Fruit fly (Drosophila melanogaster) whole organism, embryonic: ENCODE data around the gene Alg9.
A peak's percentile ranks its signal among the peaks of the same experiment; 100 is the strongest.

Experiments
- Aef1 ChIP-seq: fragments of 200-800 bp; sonication (Bioruptor generic); IDR thresholded peaks from 3 replicates; pipeline ENCODE4 v1.3.6; 2022; ENCODE audit warnings: missing biosample characterization, missing genetic modification characterization
- B-H2 ChIP-seq: fragments of 200-800 bp; sonication (Bioruptor generic); optimal IDR thresholded peaks from 2 replicates; lab custom pipeline; 2018; ENCODE audit warnings: missing biosample characterization, mild to moderate bottlenecking, missing genetic modification characterization
- BEAF-32 ChIP-seq: fragments of 200-800 bp; sonication (Bioruptor generic); optimal IDR thresholded peaks from 3 replicates; lab custom pipeline; 2017; ENCODE audit warnings: missing biosample characterization, missing genetic modification characterization, mild to moderate bottlenecking, moderate library complexity, missing genetic modification reagents
- Bgb ChIP-seq: fragments of 200-800 bp; sonication (Bioruptor generic); IDR thresholded peaks from 2 replicates; pipeline ENCODE4 v1.3.6; 2022; ENCODE audit warnings: missing biosample characterization, missing genetic modification characterization; ENCODE audit not compliant: partially characterized antibody
- CG10267 ChIP-seq: fragments of 200-800 bp; sonication (Bioruptor generic); optimal IDR thresholded peaks from 2 replicates; lab custom pipeline; 2018; ENCODE audit warnings: missing biosample characterization, mild to moderate bottlenecking, missing genetic modification characterization, moderate library complexity
- CG12659 ChIP-seq: fragments of 200-800 bp; sonication (Bioruptor generic); optimal IDR thresholded peaks from 3 replicates; lab custom pipeline; 2017; ENCODE audit warnings: mild to moderate bottlenecking, missing biosample characterization, missing genetic modification reagents, missing genetic modification characterization
- CG14710 ChIP-seq: fragments of 200-800 bp; sonication (Bioruptor generic); optimal IDR thresholded peaks from 3 replicates; lab custom pipeline; 2019; ENCODE audit warnings: missing biosample characterization, mild to moderate bottlenecking, missing genetic modification characterization, moderate library complexity
- CG15601 ChIP-seq: fragments of 200-800 bp; sonication (Bioruptor generic); optimal IDR thresholded peaks from 3 replicates; lab custom pipeline; 2019; ENCODE audit warnings: missing biosample characterization, mild to moderate bottlenecking, missing genetic modification characterization, moderate library complexity
- CG1603 ChIP-seq: fragments of 200-800 bp; sonication (Bioruptor generic); optimal IDR thresholded peaks from 2 replicates; lab custom pipeline; 2019; ENCODE audit warnings: missing biosample characterization, mild to moderate bottlenecking, missing genetic modification characterization, moderate library complexity
- CG17829 ChIP-seq: fragments of 200-800 bp; optimal IDR thresholded peaks from 2 replicates; lab custom pipeline; 2019; ENCODE audit warnings: missing biosample characterization, mild to moderate bottlenecking, missing genetic modification characterization, moderate library complexity
- CG2116 ChIP-seq: fragments of 200-800 bp; sonication (Bioruptor generic); optimal IDR thresholded peaks from 3 replicates; lab custom pipeline; 2018; ENCODE audit warnings: missing biosample characterization, mild to moderate bottlenecking, missing genetic modification characterization
- CG2199 ChIP-seq: fragments of 200-800 bp; sonication (Bioruptor generic); IDR thresholded peaks from 3 replicates; pipeline ENCODE4 v1.3.6; 2022; ENCODE audit warnings: missing biosample characterization, missing genetic modification characterization
- CG2875 ChIP-seq: fragments of 200-800 bp; sonication (Bioruptor generic); optimal IDR thresholded peaks from 2 replicates; lab custom pipeline; 2017; ENCODE audit warnings: missing biosample characterization, mild to moderate bottlenecking, missing genetic modification characterization, missing genetic modification reagents
- CG33213 ChIP-seq: fragments of 200-800 bp; sonication (Bioruptor generic); optimal IDR thresholded peaks from 3 replicates; lab custom pipeline; 2016; ENCODE audit warnings: missing biosample characterization, missing genetic modification characterization
- CG3995 ChIP-seq: fragments of 200-800 bp; sonication (Bioruptor generic); optimal IDR thresholded peaks from 3 replicates; lab custom pipeline; 2016; ENCODE audit warnings: missing biosample characterization, missing genetic modification characterization
- CG4404 ChIP-seq: fragments of 200-800 bp; sonication (Bioruptor generic); IDR thresholded peaks from 2 replicates; pipeline ENCODE4 v1.3.6; 2022; ENCODE audit warnings: missing biosample characterization, missing genetic modification characterization
- CG7357 ChIP-seq: fragments of 200-800 bp; sonication (Bioruptor generic); IDR thresholded peaks from 3 replicates; pipeline ENCODE4 v1.3.6; 2022; ENCODE audit warnings: missing biosample characterization, missing genetic modification characterization
- CG8924 ChIP-seq: fragments of 200-800 bp; optimal IDR thresholded peaks from 3 replicates; lab custom pipeline; 2019; ENCODE audit warnings: missing biosample characterization, mild to moderate bottlenecking, missing genetic modification characterization, moderate library complexity
- CoRest ChIP-seq: fragments of 200-800 bp; sonication (Bioruptor generic); optimal IDR thresholded peaks from 3 replicates; lab custom pipeline; 2018; ENCODE audit warnings: missing biosample characterization, mild to moderate bottlenecking, missing genetic modification characterization, moderate library complexity
- D19B ChIP-seq: fragments of 200-800 bp; sonication (Bioruptor generic); optimal IDR thresholded peaks from 2 replicates; lab custom pipeline; 2017; ENCODE audit warnings: missing biosample characterization, mild to moderate bottlenecking, missing genetic modification characterization
- Dek ChIP-seq: fragments of 200-800 bp; sonication (Bioruptor generic); optimal IDR thresholded peaks from 3 replicates; lab custom pipeline; 2019; ENCODE audit warnings: missing biosample characterization, mild to moderate bottlenecking, missing genetic modification characterization, moderate library complexity
- Dfd ChIP-seq, 2 experiments: fragments of >200 bp; optimal IDR thresholded peaks; 2 replicates each; lab custom pipeline; 2017; ENCODE audit warnings: missing biosample characterization in 2 of 2, missing genetic modification characterization in 2 of 2
- Doc2 ChIP-seq: fragments of 200-800 bp; sonication (Bioruptor generic); IDR thresholded peaks from 2 replicates; pipeline ENCODE4 v1.3.6; 2022; ENCODE audit warnings: missing biosample characterization, missing genetic modification characterization
- Dp ChIP-seq: fragments of 200-800 bp; sonication (Bioruptor generic); optimal IDR thresholded peaks from 2 replicates; lab custom pipeline; 2018; ENCODE audit warnings: missing biosample characterization, mild to moderate bottlenecking, missing genetic modification characterization, moderate library complexity
- Dref ChIP-seq: fragments of 200-800 bp; sonication (Bioruptor generic); IDR thresholded peaks from 2 replicates; pipeline ENCODE4 v1.3.6; 2022; ENCODE audit warnings: missing biosample characterization, missing genetic modification characterization
- Fer1 ChIP-seq: fragments of 200-800 bp; sonication (Bioruptor generic); optimal IDR thresholded peaks from 2 replicates; lab custom pipeline; 2017; ENCODE audit warnings: missing biosample characterization, mild to moderate bottlenecking, missing genetic modification characterization
- HmgZ ChIP-seq: fragments of 200-800 bp; sonication (Bioruptor generic); optimal IDR thresholded peaks from 2 replicates; lab custom pipeline; 2018; ENCODE audit warnings: missing biosample characterization, mild to moderate bottlenecking, missing genetic modification characterization
- Hr51 ChIP-seq, 2 experiments: fragments of 200-800 bp; sonication (Bioruptor generic); optimal IDR thresholded peaks; 2 replicates in 1 of 2; 3 replicates in 1 of 2; lab custom pipeline; 2016 to 2018; ENCODE audit warnings: missing biosample characterization in 2 of 2, missing genetic modification characterization in 2 of 2, mild to moderate bottlenecking in 1 of 2, moderate library complexity in 1 of 2
- Opbp ChIP-seq: fragments of 200-800 bp; sonication (Bioruptor generic); IDR thresholded peaks from 3 replicates; pipeline ENCODE4 v1.3.6; 2022; ENCODE audit warnings: missing biosample characterization, missing genetic modification characterization; ENCODE audit not compliant: partially characterized antibody
- Ravus ChIP-seq: fragments of 200-800 bp; sonication (Bioruptor generic); IDR thresholded peaks from 2 replicates; pipeline ENCODE4 v1.3.6; 2022; ENCODE audit warnings: missing biosample characterization, missing genetic modification characterization
- Sry-δ ChIP-seq: fragments of 200-800 bp; sonication (Bioruptor generic); optimal IDR thresholded peaks from 2 replicates; lab custom pipeline; 2016; ENCODE audit warnings: missing biosample characterization, missing genetic modification characterization
- Ssrp ChIP-seq: fragments of 200-800 bp; sonication (Bioruptor generic); optimal IDR thresholded peaks from 2 replicates; lab custom pipeline; 2018; ENCODE audit warnings: missing biosample characterization, mild to moderate bottlenecking, missing genetic modification characterization, moderate library complexity
- Taf1 ChIP-seq: fragments of 200-800 bp; sonication (Bioruptor generic); IDR thresholded peaks from 2 replicates; pipeline ENCODE4 v1.3.6; 2022; ENCODE audit warnings: missing biosample characterization, missing genetic modification characterization
- YL-1 ChIP-seq: fragments of 200-800 bp; sonication (Bioruptor generic); optimal IDR thresholded peaks from 3 replicates; lab custom pipeline; 2017; ENCODE audit warnings: missing biosample characterization, mild to moderate bottlenecking, missing genetic modification characterization
- abd-A ChIP-seq: fragments of 200-800 bp; sonication (Bioruptor generic); optimal IDR thresholded peaks from 3 replicates; lab custom pipeline; 2019; ENCODE audit warnings: missing biosample characterization, mild to moderate bottlenecking, missing genetic modification characterization, moderate library complexity
- chn ChIP-seq: fragments of 200-800 bp; sonication (Bioruptor generic); optimal IDR thresholded peaks from 2 replicates; lab custom pipeline; 2016; ENCODE audit warnings: missing biosample characterization, missing genetic modification characterization
- dpn ChIP-seq, 2 experiments: fragments of 200-800 bp; sonication (Bioruptor generic); optimal IDR thresholded peaks; 3 replicates each; lab custom pipeline; 2016; ENCODE audit warnings: missing biosample characterization in 2 of 2, missing genetic modification characterization in 2 of 2
- fd96Cb ChIP-seq: fragments of 200-800 bp; sonication (Bioruptor generic); optimal IDR thresholded peaks from 2 replicates; lab custom pipeline; 2018; ENCODE audit warnings: missing biosample characterization, mild to moderate bottlenecking, missing genetic modification characterization, moderate library complexity
- gfzf ChIP-seq: fragments of 200-800 bp; sonication (Bioruptor generic); optimal IDR thresholded peaks from 2 replicates; lab custom pipeline; 2016; ENCODE audit warnings: missing biosample characterization, mild to moderate bottlenecking, missing genetic modification characterization, moderate library complexity
- gsb-n ChIP-seq: fragments of 200-800 bp; sonication (Bioruptor generic); optimal IDR thresholded peaks from 3 replicates; lab custom pipeline; 2018; ENCODE audit warnings: missing biosample characterization, mild to moderate bottlenecking, missing genetic modification characterization
- jumu ChIP-seq: fragments of 200-800 bp; sonication (Bioruptor generic); optimal IDR thresholded peaks from 3 replicates; lab custom pipeline; 2016; ENCODE audit warnings: missing biosample characterization, missing genetic modification characterization
- ken ChIP-seq: fragments of 200-800 bp; sonication (Bioruptor generic); IDR thresholded peaks from 3 replicates; pipeline ENCODE4 v1.3.6; 2022; ENCODE audit warnings: missing biosample characterization, missing genetic modification characterization
- lmd ChIP-seq: fragments of 200-800 bp; sonication (Bioruptor generic); IDR thresholded peaks from 2 replicates; pipeline ENCODE4 v1.3.6; 2022; ENCODE audit warnings: missing biosample characterization, missing genetic modification characterization
- nmo ChIP-seq: fragments of 200-800 bp; sonication (Bioruptor generic); optimal IDR thresholded peaks from 2 replicates; lab custom pipeline; 2018; ENCODE audit warnings: missing biosample characterization, mild to moderate bottlenecking, missing genetic modification characterization, moderate library complexity
- pita ChIP-seq: fragments of 200-800 bp; sonication (Bioruptor generic); optimal IDR thresholded peaks from 2 replicates; lab custom pipeline; 2017; ENCODE audit warnings: missing biosample characterization, mild to moderate bottlenecking, missing genetic modification characterization
- pzg ChIP-seq: fragments of 200-800 bp; sonication (Bioruptor generic); optimal IDR thresholded peaks from 3 replicates; lab custom pipeline; 2018; ENCODE audit warnings: missing biosample characterization, mild to moderate bottlenecking, missing genetic modification characterization, moderate library complexity
- sisA ChIP-seq: fragments of 200-800 bp; sonication (Bioruptor generic); IDR thresholded peaks from 2 replicates; pipeline ENCODE4 v1.3.6; 2022; ENCODE audit warnings: missing biosample characterization, missing genetic modification characterization
- wek ChIP-seq: fragments of 200-800 bp; sonication (Bioruptor generic); optimal IDR thresholded peaks from 3 replicates; lab custom pipeline; 2018; ENCODE audit warnings: missing biosample characterization, mild to moderate bottlenecking, missing genetic modification characterization, moderate library complexity

Alg9 gene

dm6 chr3R:25245052-25245813 lies 23.8 kb downstream of the Alg9 start, which contains the start of gene bam (continued):
- TF ChIP-seq D19B (GFP tag; lab: Kevin White, UChicago) (no peak), ken (GFP tag; lab: Robert Waterston, UW) (0 out of 3 replicates have a peak, but pooled peaks have one; percentile 37), YL-1 (GFP tag; lab: Kevin White, UChicago) (peak; percentile 18), Taf1 (GFP tag; lab: Robert Waterston, UW) (no peak), HmgZ (peak; percentile 67), B-H2 (GFP tag; lab: Kevin White, UChicago) (peak; percentile 58), Ravus (GFP tag; lab: Robert Waterston, UW) (no peak), Sry-δ (GFP tag; lab: Kevin White, UChicago) (no peak), pita (GFP tag; lab: Kevin White, UChicago) (peak; percentile 86), CG8924 (peak; percentile 4), Opbp (GFP tag; lab: Robert Waterston, UW) (0 out of 3 replicates have a peak, but pooled peaks have one; percentile 31), lmd (no peak), CG17829 (peak; percentile 52), Aef1 (GFP tag; lab: Robert Waterston, UW) (peak; percentile 14; the same call in 1 of the 3 replicates), abd-A (tag; lab: Kevin White, UChicago) (no peak), Doc2 (GFP tag; lab: Robert Waterston, UW) (no peak), CG1603 (tag; lab: Kevin White, UChicago) (peak; percentile 57), jumu (GFP tag; lab: Kevin White, UChicago) (no peak), Dp (GFP tag; lab: Kevin White, UChicago) (peak; percentile 97), Dfd (GFP tag; optimal IDR thresholded peaks at IDR 0.05; lab: Kevin White, UChicago) (no peak), CG2875 (GFP tag; lab: Kevin White, UChicago) (no peak), dpn (GFP tag; optimal IDR thresholded peaks at IDR 0.05; lab: Kevin White, UChicago) (peak in 1 of 2 experiments; percentile 24), Fer1 (GFP tag; lab: Kevin White, UChicago) (peak; percentile 15), CG2116 (GFP tag; lab: Kevin White, UChicago) (peak; percentile 36), pzg (GFP tag; lab: Kevin White, UChicago) (peak; percentile 81), BEAF-32 (GFP tag; lab: Kevin White, UChicago) (peak; percentile 24), sisA (GFP tag; lab: Robert Waterston, UW) (no peak), CG4404 (GFP tag; lab: Robert Waterston, UW) (no peak), Dek (peak; percentile 45), CG33213 (GFP tag; lab: Kevin White, UChicago) (peak; percentile 19), Ssrp (peak; percentile 34), CG3995 (peak; percentile 38), CoRest (tag; lab: Kevin White, UChicago) (peak; percentile 64), CG7357 (no peak), Hr51 (GFP tag; optimal IDR thresholded peaks at IDR 0.05; lab: Kevin White, UChicago) (no peak), fd96Cb (tag; lab: Kevin White, UChicago) (no peak), Bgb (GFP tag; lab: Robert Waterston, UW) (peak; percentile 55; the same call in 1 of the 2 replicates), CG10267 (tag; lab: Kevin White, UChicago) (peak; percentile 53), chn (no peak), wek (GFP tag; lab: Kevin White, UChicago) (no peak), CG2199 (GFP tag; lab: Robert Waterston, UW) (peak; percentile 59; the same call in 2 of the 3 replicates), gsb-n (tag; lab: Kevin White, UChicago) (peak; percentile 10), CG14710 (tag; lab: Kevin White, UChicago) (peak; percentile 45), gfzf (peak; percentile 41), CG15601 (peak; percentile 22), Dref (GFP tag; lab: Robert Waterston, UW) (0 out of 2 replicates have a peak, but pooled peaks have one; percentile 32), nmo (peak; percentile 40), CG12659 (GFP tag; lab: Kevin White, UChicago) (peak; percentile 37)
